Fruit fly (Drosophila melanogaster) whole organism, embryonic: ENCODE results near the gene CG32053.

ENCODE experiments used
- CG9609 ChIP-seq: fragments of 200-800 bp; sonication (Bioruptor generic); optimal IDR thresholded peaks from 3 replicates; lab custom pipeline; 2016; ENCODE audit warnings: missing biosample characterization, missing genetic modification characterization
- CG9797 ChIP-seq: fragments of 200-800 bp; sonication (Bioruptor generic); optimal IDR thresholded peaks from 3 replicates; lab custom pipeline; 2018; ENCODE audit warnings: missing biosample characterization, mild to moderate bottlenecking, missing genetic modification characterization
- GATAe ChIP-seq: fragments of 200-800 bp; sonication (Bioruptor generic); conservative IDR thresholded peaks from 2 replicates; pipeline ENCODE4 v1.3.6; 2022; ENCODE audit warnings: missing biosample characterization, missing genetic modification characterization
- MBD-R2 ChIP-seq: fragments of 200-800 bp; sonication (Bioruptor generic); IDR thresholded peaks from 2 replicates; pipeline ENCODE4 v1.3.6; 2022; ENCODE audit warnings: missing biosample characterization, missing genetic modification characterization
- h ChIP-seq: fragments of >200 bp; optimal IDR thresholded peaks from 2 replicates; lab custom pipeline; 2017

DNA sequence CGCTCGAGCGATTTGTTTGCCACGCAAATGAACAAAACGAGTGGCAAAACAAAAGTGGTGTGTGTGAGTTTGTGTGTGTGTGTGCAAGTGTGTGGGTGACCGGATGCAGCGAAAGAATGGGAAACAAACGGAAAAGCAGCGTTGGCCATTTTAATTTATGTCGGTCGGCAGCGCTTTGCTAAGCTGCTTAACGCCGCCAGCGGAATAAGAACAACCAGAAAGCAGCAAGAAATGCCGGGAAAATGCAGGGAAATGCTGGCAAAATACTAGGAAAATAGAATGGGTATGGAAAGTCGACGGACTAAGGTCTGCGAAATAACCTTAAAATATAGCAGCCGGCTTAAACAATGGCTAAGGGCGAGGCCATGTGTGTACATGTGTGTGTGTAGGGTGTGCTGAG is 39.6 kb downstream of the CG32053 start:
- TF ChIP-seq MBD-R2 (GFP tag; lab: Robert Waterston, UW) (no peak), GATAe (GFP tag; lab: Robert Waterston, UW) (no peak), h (no peak), CG9609 (no peak), CG9797 (GFP tag; lab: Kevin White, UChicago) (no peak)
